Worm (Caenorhabditis elegans) whole organism, L4 larva: ENCODE results near the gene rbm-7.

Experiments used
- D1046.2 ChIP-seq: fragments of 200-800 bp; sonication (Bioruptor generic); IDR thresholded peaks from 2 replicates; pipeline ENCODE4 v1.3.6; 2022; ENCODE audit warnings: missing genetic modification characterization, missing compliant biosample characterization
- F10B5.3 ChIP-seq: sonication (generic microtip); optimal IDR thresholded peaks from 2 replicates; lab custom pipeline; 2016; ENCODE audit warnings: mild to moderate bottlenecking, missing genetic modification characterization, missing compliant biosample characterization
- F44E2.7 ChIP-seq: fragments of 200-800 bp; sonication (Bioruptor generic); IDR thresholded peaks from 2 replicates; pipeline ENCODE4 v2.1.2; 2022; ENCODE audit warnings: missing genetic modification characterization, missing compliant biosample characterization
- F49E8.2 ChIP-seq: sonication (generic microtip); optimal IDR thresholded peaks from 2 replicates; lab custom pipeline; 2016; ENCODE audit warnings: missing compliant biosample characterization, mild to moderate bottlenecking, missing genetic modification characterization, borderline replicate concordance
- R02D3.7 ChIP-seq: fragments of 150-350 bp; sonication (generic microtip); optimal IDR thresholded peaks from 3 replicates; lab custom pipeline; 2014; ENCODE audit warnings: missing biosample characterization, missing genetic modification characterization
- Y105C5A.15 ChIP-seq: fragments of 200-800 bp; sonication (Bioruptor generic); IDR thresholded peaks from 2 replicates; pipeline ENCODE4 v1.3.6; 2022; ENCODE audit warnings: missing genetic modification characterization, missing compliant biosample characterization
- Y5F2A.4 ChIP-seq: fragments of 200-800 bp; sonication (Bioruptor generic); optimal IDR thresholded peaks from 2 replicates; lab custom pipeline; 2018; ENCODE audit warnings: mild to moderate bottlenecking, missing genetic modification characterization, missing compliant biosample characterization
- ZK546.5 ChIP-seq, 2 experiments: sonication (generic microtip); optimal IDR thresholded peaks; 2 replicates each; lab custom pipeline; 2017; ENCODE audit warnings: missing biosample characterization in 2 of 2, missing genetic modification characterization in 2 of 2
- aha-1 ChIP-seq: fragments of 150-350 bp; peaks from one replicate; lab custom pipeline; 2014; ENCODE audit warnings: missing biosample characterization, missing genetic modification characterization
- aly-2 ChIP-seq: sonication (generic microtip); optimal IDR thresholded peaks from 2 replicates; lab custom pipeline; 2018; ENCODE audit warnings: missing biosample characterization, missing genetic modification characterization
- attf-4 ChIP-seq: sonication (generic microtip); optimal IDR thresholded peaks from 3 replicates; lab custom pipeline; 2017; ENCODE audit warnings: missing biosample characterization, missing genetic modification characterization
- ceh-20 ChIP-seq: fragments of 200-800 bp; sonication (Bioruptor generic); IDR thresholded peaks from 2 replicates; pipeline ENCODE4 v1.3.6; 2022; ENCODE audit warnings: missing genetic modification reagents, missing genetic modification characterization, missing compliant biosample characterization
- ceh-82 ChIP-seq: sonication (generic microtip); optimal IDR thresholded peaks from 2 replicates; lab custom pipeline; 2017; ENCODE audit warnings: missing biosample characterization, missing genetic modification characterization
- ces-1 ChIP-seq: fragments of 150-350 bp; sonication (generic microtip); optimal IDR thresholded peaks from 4 replicates; lab custom pipeline; 2014; ENCODE audit warnings: missing biosample characterization, missing genetic modification reagents, missing genetic modification characterization
- cey-2 ChIP-seq: sonication (generic microtip); optimal IDR thresholded peaks from 3 replicates; lab custom pipeline; 2017; ENCODE audit warnings: missing genetic modification characterization, mild to moderate bottlenecking, missing compliant biosample characterization, antibody characterized with exemption, borderline replicate concordance; ENCODE audit not compliant: insufficient read depth
- daf-12 ChIP-seq: fragments of 150-350 bp; optimal IDR thresholded peaks from 2 replicates; lab custom pipeline; 2014; ENCODE audit warnings: missing biosample characterization, missing genetic modification reagents, missing genetic modification characterization
- daf-8 ChIP-seq: fragments of 200-800 bp; sonication (Bioruptor generic); IDR thresholded peaks from 2 replicates; pipeline ENCODE4 v1.3.6; 2022; ENCODE audit warnings: missing genetic modification characterization, missing compliant biosample characterization
- dmd-6 ChIP-seq: fragments of 200-800 bp; sonication (Bioruptor generic); IDR thresholded peaks from 2 replicates; pipeline ENCODE4 v1.3.6; 2022; ENCODE audit warnings: missing genetic modification reagents, missing genetic modification characterization, missing compliant biosample characterization
- dmd-8 ChIP-seq: fragments of 200-800 bp; sonication (Bioruptor generic); IDR thresholded peaks from 2 replicates; pipeline ENCODE4 v1.3.6; 2022; ENCODE audit warnings: missing genetic modification characterization, missing compliant biosample characterization
- dpl-1 ChIP-seq: fragments of 150-350 bp; optimal IDR thresholded peaks from 2 replicates; lab custom pipeline; 2014; ENCODE audit warnings: missing biosample characterization, missing genetic modification reagents, missing genetic modification characterization
- egl-27 ChIP-seq: sonication (generic microtip); optimal IDR thresholded peaks from 3 replicates; lab custom pipeline; 2017; ENCODE audit warnings: missing biosample characterization, missing genetic modification reagents, missing genetic modification characterization
- hif-1 ChIP-seq, 2 experiments: sonication (generic microtip); optimal IDR thresholded peaks; 2 replicates each; lab custom pipeline; 2016 to 2017; ENCODE audit warnings: missing compliant biosample characterization in 2 of 2, missing genetic modification characterization in 2 of 2, missing genetic modification reagents in 2 of 2, missing genotype in 2 of 2, mild to moderate bottlenecking in 1 of 2
- lim-7 ChIP-seq: fragments of 200-800 bp; sonication (Bioruptor generic); IDR thresholded peaks from 2 replicates; pipeline ENCODE4 v1.3.6; 2022; ENCODE audit warnings: missing genetic modification characterization, missing compliant biosample characterization
- lin-13 ChIP-seq: fragments of 150-350 bp; optimal IDR thresholded peaks from 2 replicates; lab custom pipeline; 2014; ENCODE audit warnings: missing biosample characterization, missing genetic modification reagents, missing genetic modification characterization
- lin-15B ChIP-seq: fragments of 150-350 bp; sonication (generic microtip); optimal IDR thresholded peaks from 3 replicates; lab custom pipeline; 2014; ENCODE audit warnings: missing biosample characterization, missing genetic modification characterization
- lin-29 ChIP-seq: fragments of 200-800 bp; sonication (Bioruptor generic); IDR thresholded peaks from 2 replicates; pipeline ENCODE4 v1.3.6; 2022; ENCODE audit warnings: missing genetic modification reagents, missing genetic modification characterization, missing compliant biosample characterization
- lin-39 ChIP-seq: fragments of 150-350 bp; optimal IDR thresholded peaks from 2 replicates; lab custom pipeline; 2014; ENCODE audit warnings: missing biosample characterization, missing genetic modification reagents, missing genetic modification characterization
- lir-3 ChIP-seq: sonication (generic microtip); optimal IDR thresholded peaks from 2 replicates; lab custom pipeline; 2016; ENCODE audit warnings: mild to moderate bottlenecking, missing genetic modification characterization, missing compliant biosample characterization
- madf-5 ChIP-seq, 2 experiments: fragments of 200-800 bp; sonication (Bioruptor generic); IDR thresholded peaks; 2 replicates each; pipeline ENCODE4 v1.3.6; 2022; ENCODE audit warnings: missing compliant biosample characterization in 2 of 2, missing genetic modification characterization in 2 of 2
- madf-9 ChIP-seq: fragments of 200-800 bp; sonication (Bioruptor generic); conservative IDR thresholded peaks from 2 replicates; pipeline ENCODE4 v1.3.6; 2022; ENCODE audit warnings: missing genetic modification reagents, missing genetic modification characterization, missing compliant biosample characterization
- mdt-29 ChIP-seq: fragments of 200-800 bp; sonication (Bioruptor generic); IDR thresholded peaks from 2 replicates; pipeline ENCODE4 v1.3.6; 2022; ENCODE audit warnings: missing genetic modification reagents, missing genetic modification characterization, missing compliant biosample characterization
- mep-1 ChIP-seq: fragments of 150-350 bp; sonication (generic microtip); optimal IDR thresholded peaks from 3 replicates; lab custom pipeline; 2014; ENCODE audit warnings: missing biosample characterization, missing genetic modification characterization
- nhr-10 ChIP-seq: fragments of 150-350 bp; optimal IDR thresholded peaks from 2 replicates; lab custom pipeline; 2014; ENCODE audit warnings: missing biosample characterization, missing genetic modification characterization
- nhr-102 ChIP-seq: sonication (generic microtip); optimal IDR thresholded peaks from 2 replicates; lab custom pipeline; 2016; ENCODE audit warnings: mild to moderate bottlenecking, missing genetic modification characterization, moderate library complexity, missing compliant biosample characterization
- nhr-237 ChIP-seq: sonication (generic microtip); optimal IDR thresholded peaks from 2 replicates; lab custom pipeline; 2017; ENCODE audit warnings: missing biosample characterization, missing genetic modification characterization
- nhr-25 ChIP-seq: sonication (generic microtip); optimal IDR thresholded peaks from 2 replicates; lab custom pipeline; 2017; ENCODE audit warnings: missing genetic modification characterization, mild to moderate bottlenecking, missing compliant biosample characterization, antibody characterized with exemption, moderate library complexity, borderline replicate concordance; ENCODE audit not compliant: insufficient read depth
- nhr-28 ChIP-seq: fragments of 150-350 bp; optimal IDR thresholded peaks from 2 replicates; lab custom pipeline; 2014; ENCODE audit warnings: missing biosample characterization, missing genetic modification characterization
- nhr-48 ChIP-seq: sonication (generic microtip); optimal IDR thresholded peaks from 2 replicates; lab custom pipeline; 2016; ENCODE audit warnings: mild to moderate bottlenecking, missing genetic modification characterization, missing compliant biosample characterization
- nhr-6 ChIP-seq: fragments of 150-350 bp; optimal IDR thresholded peaks from 2 replicates; lab custom pipeline; 2014; ENCODE audit warnings: missing biosample characterization, missing genetic modification characterization
- nhr-76 ChIP-seq: fragments of 150-350 bp; optimal IDR thresholded peaks from 2 replicates; lab custom pipeline; 2014; ENCODE audit warnings: missing biosample characterization, missing genetic modification characterization
- php-3 ChIP-seq: fragments of 200-800 bp; sonication (Bioruptor generic); IDR thresholded peaks from 2 replicates; pipeline ENCODE4 v1.3.6; 2022; ENCODE audit warnings: missing genetic modification reagents, missing genetic modification characterization, missing compliant biosample characterization
- rbr-2 ChIP-seq: sonication (generic microtip); optimal IDR thresholded peaks from 2 replicates; lab custom pipeline; 2016; ENCODE audit warnings: missing genotype, missing genetic modification characterization, missing compliant biosample characterization
- set-16 ChIP-seq: fragments of 200-800 bp; sonication (Bioruptor generic); IDR thresholded peaks from 2 replicates; pipeline ENCODE4 v1.3.6; 2022; ENCODE audit warnings: missing genetic modification reagents, missing genetic modification characterization, missing compliant biosample characterization
- skn-1 ChIP-seq: fragments of 150-350 bp; optimal IDR thresholded peaks from 2 replicates; lab custom pipeline; 2014; ENCODE audit warnings: missing biosample characterization, missing genetic modification characterization
- spr-3 ChIP-seq: fragments of 200-800 bp; sonication (Bioruptor generic); optimal IDR thresholded peaks from 2 replicates; lab custom pipeline; 2018; ENCODE audit warnings: mild to moderate bottlenecking, missing genetic modification characterization, missing compliant biosample characterization
- tag-97 ChIP-seq: fragments of 200-800 bp; sonication (Bioruptor generic); IDR thresholded peaks from 2 replicates; pipeline ENCODE4 v1.3.6; 2022; ENCODE audit warnings: missing genetic modification characterization, missing compliant biosample characterization
- unc-130 ChIP-seq: sonication (generic microtip); optimal IDR thresholded peaks from 2 replicates; lab custom pipeline; 2016; ENCODE audit warnings: missing genetic modification reagents, missing genetic modification characterization, missing compliant biosample characterization
- vab-7 ChIP-seq: fragments of 200-800 bp; sonication (Bioruptor generic); IDR thresholded peaks from 2 replicates; pipeline ENCODE4 v1.3.6; 2022; ENCODE audit warnings: missing genetic modification reagents, missing genetic modification characterization, missing compliant biosample characterization
- zag-1 ChIP-seq: fragments of 150-350 bp; optimal IDR thresholded peaks from 2 replicates; lab custom pipeline; 2014; ENCODE audit warnings: missing biosample characterization, missing genetic modification characterization
- zip-11 ChIP-seq: fragments of 200-800 bp; sonication (Bioruptor generic); IDR thresholded peaks from 2 replicates; pipeline ENCODE4 v1.3.6; 2022; ENCODE audit warnings: missing genetic modification characterization, missing compliant biosample characterization
- zip-2 ChIP-seq: fragments of 150-350 bp; optimal IDR thresholded peaks from 2 replicates; lab custom pipeline; 2014; ENCODE audit warnings: missing biosample characterization, missing genetic modification characterization

The rbm-7 gene

ce11 chrIII:12904987-12905541, 26.6 kb downstream of the rbm-7 start, which contains the start of gene cox-5A (continued):
- TF ChIP-seq hif-1 (tag; optimal IDR thresholded peaks at IDR 0.05; lab: Kevin White, UChicago) (peak; percentile 85 to 96), ces-1 (peak; percentile 89), R02D3.7 (peak; percentile 43), lir-3 (tag; lab: Kevin White, UChicago) (peak; percentile 78), lin-13 (peak; percentile 99), unc-130 (GFP tag; lab: Kevin White, UChicago) (peak; percentile 95), nhr-237 (tag; lab: Kevin White, UChicago) (peak; percentile 66), aly-2 (tag; lab: Kevin White, UChicago) (no peak), F49E8.2 (peak; percentile 92), madf-9 (GFP tag; lab: Robert Waterston, UW) (peak; percentile 98), zip-2 (tag; lab: Kevin White, UChicago) (peak; percentile 92), D1046.2 (GFP tag; lab: Robert Waterston, UW) (peak; percentile 92), rbr-2 (tag; lab: Kevin White, UChicago) (peak; percentile 99), nhr-25 (tag; lab: Kevin White, UChicago) (peak; percentile 96), lin-39 (tag; lab: Kevin White, UChicago) (peak; percentile 2), cey-2 (tag; lab: Kevin White, UChicago) (peak; percentile 83), nhr-76 (peak; percentile 81), ceh-82 (tag; lab: Kevin White, UChicago) (no peak), F44E2.7 (peak; percentile 92; the same call in 1 of the 2 replicates), Y5F2A.4 (GFP tag; lab: Kevin White, UChicago) (peak; percentile 92), php-3 (GFP tag; lab: Robert Waterston, UW) (peak; percentile 93), tag-97 (GFP tag; lab: Robert Waterston, UW) (0 out of 2 replicates have a peak, but pooled peaks have one; percentile 59), zag-1 (tag; lab: Kevin White, UChicago) (peak; percentile 80), dmd-8 (no peak), dpl-1 (peak; percentile 100), lim-7 (peak; percentile 65), F10B5.3 (peak; percentile 95), vab-7 (peak; percentile 97), madf-5 (GFP tag; IDR thresholded peaks at IDR 0.05; lab: Robert Waterston, UW) (peak; percentile 72 to 74; a peak in 2 of 4 replicates), nhr-6 (tag; lab: Kevin White, UChicago) (peak; percentile 99), spr-3 (GFP tag; lab: Kevin White, UChicago) (peak; percentile 99), dmd-6 (GFP tag; lab: Robert Waterston, UW) (peak; percentile 99), aha-1 (tag; lab: Kevin White, UChicago) (peak; percentile 100), lin-15B (tag; lab: Kevin White, UChicago) (peak; percentile 89), set-16 (peak; percentile 63), daf-8 (GFP tag; lab: Robert Waterston, UW) (no peak), Y105C5A.15 (peak; percentile 95), nhr-28 (tag; lab: Kevin White, UChicago) (peak; percentile 94), attf-4 (tag; lab: Kevin White, UChicago) (peak; percentile 54), nhr-102 (peak; percentile 98), ZK546.5 (tag; optimal IDR thresholded peaks at IDR 0.05; lab: Kevin White, UChicago) (peak in 1 of 2 experiments; percentile 76), nhr-10 (tag; lab: Kevin White, UChicago) (peak; percentile 88), mdt-29 (GFP tag; lab: Robert Waterston, UW) (peak; percentile 96), egl-27 (tag; lab: Kevin White, UChicago) (no peak), skn-1 (peak; percentile 88), mep-1 (tag; lab: Kevin White, UChicago) (peak; percentile 99), nhr-48 (tag; lab: Kevin White, UChicago) (peak; percentile 95), lin-29 (GFP tag; lab: Robert Waterston, UW) (peak; percentile 96), ceh-20 (GFP tag; lab: Robert Waterston, UW) (peak; percentile 99), daf-12 (tag; lab: Kevin White, UChicago) (no peak), zip-11 (GFP tag; lab: Robert Waterston, UW) (no peak)
